Worm (Caenorhabditis elegans) whole organism, young adult: ENCODE measurements around the gene T13C5.3.
A peak's percentile ranks its signal among the peaks of the same experiment; 100 is the strongest.

Experiments
- B0019.2 ChIP-seq: fragments of 200-800 bp; sonication (Bioruptor generic); conservative IDR thresholded peaks from 2 replicates; pipeline ENCODE4 v1.3.6; 2022; ENCODE audit warnings: missing genetic modification reagents, missing genetic modification characterization, missing compliant biosample characterization
- B0336.3 ChIP-seq: fragments of 200-800 bp; sonication (Bioruptor generic); IDR thresholded peaks from 2 replicates; pipeline ENCODE4 v1.3.6; 2022; ENCODE audit warnings: missing genetic modification characterization, missing compliant biosample characterization
- Y53F4B.3 ChIP-seq: fragments of 200-800 bp; sonication (Bioruptor generic); IDR thresholded peaks from 2 replicates; pipeline ENCODE4 v1.3.6; 2022; ENCODE audit warnings: missing genetic modification reagents, missing genetic modification characterization, missing compliant biosample characterization
- ZK185.1 ChIP-seq: sonication (generic microtip); optimal IDR thresholded peaks from 2 replicates; lab custom pipeline; 2016; ENCODE audit warnings: mild to moderate bottlenecking, missing genetic modification characterization, missing compliant biosample characterization; ENCODE audit not compliant: poor library complexity, severe bottlenecking
- aptf-2 ChIP-seq: fragments of 200-800 bp; sonication (Bioruptor generic); conservative IDR thresholded peaks from 2 replicates; pipeline ENCODE4 v1.3.6; 2022; ENCODE audit warnings: missing genetic modification reagents, missing genetic modification characterization, missing compliant biosample characterization
- atf-7 ChIP-seq: sonication (generic microtip); optimal IDR thresholded peaks from 2 replicates; lab custom pipeline; 2017; ENCODE audit warnings: mild to moderate bottlenecking, missing genetic modification characterization, missing compliant biosample characterization
- bed-1 ChIP-seq: fragments of 200-800 bp; sonication (Bioruptor generic); IDR thresholded peaks from 2 replicates; pipeline ENCODE4 v1.3.6; 2022; ENCODE audit warnings: missing genetic modification reagents, missing genetic modification characterization, missing compliant biosample characterization
- cebp-1 ChIP-seq, 2 experiments: fragments of 200-800 bp in 1 of 2; sonication (Bioruptor generic) in 1 of 2; sonication (generic microtip) in 1 of 2; IDR thresholded peaks in 1 of 2; optimal IDR thresholded peaks in 1 of 2; 2 replicates each; pipeline versions ENCODE4 v1.3.6 to Lab custom; 2017 to 2022; ENCODE audit warnings: missing compliant biosample characterization in 2 of 2, missing genetic modification characterization in 2 of 2, mild to moderate bottlenecking in 1 of 2, missing genetic modification reagents in 1 of 2, moderate library complexity in 1 of 2
- ceh-40 ChIP-seq: fragments of 200-800 bp; sonication (Bioruptor generic); IDR thresholded peaks from 2 replicates; pipeline ENCODE4 v1.3.6; 2022; ENCODE audit warnings: missing genetic modification characterization, missing compliant biosample characterization
- ceh-58 ChIP-seq: fragments of 200-800 bp; sonication (Bioruptor generic); IDR thresholded peaks from 2 replicates; pipeline ENCODE4 v1.3.6; 2022; ENCODE audit warnings: missing genetic modification characterization, missing compliant biosample characterization
- chd-7 ChIP-seq: sonication (generic microtip); optimal IDR thresholded peaks from 2 replicates; lab custom pipeline; 2016; ENCODE audit warnings: mild to moderate bottlenecking, missing genetic modification characterization, moderate library complexity, missing compliant biosample characterization
- die-1 ChIP-seq: sonication (generic microtip); optimal IDR thresholded peaks from 2 replicates; lab custom pipeline; 2016; ENCODE audit warnings: missing genotype, mild to moderate bottlenecking, missing genetic modification characterization, missing compliant biosample characterization
- dox-1 ChIP-seq: fragments of 200-800 bp; sonication (Bioruptor generic); IDR thresholded peaks from 2 replicates; pipeline ENCODE4 v1.3.6; 2022; ENCODE audit warnings: missing genetic modification reagents, missing genetic modification characterization, missing compliant biosample characterization
- egrh-3 ChIP-seq: fragments of 200-800 bp; sonication (Bioruptor generic); IDR thresholded peaks from 2 replicates; pipeline ENCODE4 v1.3.6; 2022; ENCODE audit warnings: missing genetic modification reagents, missing genetic modification characterization, missing compliant biosample characterization
- ekl-4 ChIP-seq: fragments of 200-800 bp; sonication (Bioruptor generic); IDR thresholded peaks from 2 replicates; pipeline ENCODE4 v1.3.6; 2022; ENCODE audit warnings: missing genetic modification reagents, missing genetic modification characterization, missing compliant biosample characterization
- hmg-1.2 ChIP-seq: fragments of 200-800 bp; sonication (Bioruptor generic); IDR thresholded peaks from 2 replicates; pipeline ENCODE4 v1.3.6; 2022; ENCODE audit warnings: missing genetic modification reagents, missing genetic modification characterization, missing compliant biosample characterization
- hmg-20 ChIP-seq: fragments of 200-800 bp; sonication (Bioruptor generic); IDR thresholded peaks from 2 replicates; pipeline ENCODE4 v1.3.6; 2022; ENCODE audit warnings: missing genetic modification reagents, missing genetic modification characterization, missing compliant biosample characterization
- hsf-1 ChIP-seq: fragments of 200-800 bp; sonication (Bioruptor generic); IDR thresholded peaks from 2 replicates; pipeline ENCODE4 v1.3.6; 2022; ENCODE audit warnings: missing genetic modification reagents, missing genetic modification characterization, missing compliant biosample characterization
- let-607 ChIP-seq, 2 experiments: fragments of 200-800 bp in 1 of 2; sonication (Bioruptor generic) in 1 of 2; sonication (generic microtip) in 1 of 2; optimal IDR thresholded peaks; 2 replicates each; lab custom pipeline; 2016 to 2018; ENCODE audit warnings: mild to moderate bottlenecking in 2 of 2, missing compliant biosample characterization in 2 of 2, missing genetic modification characterization in 2 of 2, moderate library complexity in 2 of 2, missing genotype in 1 of 2
- lin-35 ChIP-seq, 3 experiments: fragments of 150-350 bp in 2 of 3; sonication (generic microtip) in 1 of 3; optimal IDR thresholded peaks; 2 replicates each; lab custom pipeline; 2014 to 2018; ENCODE audit warnings: missing biosample characterization in 3 of 3, missing genetic modification characterization in 3 of 3, missing genetic modification reagents in 3 of 3
- lin-40 ChIP-seq: sonication (generic microtip); optimal IDR thresholded peaks from 2 replicates; lab custom pipeline; 2016; ENCODE audit warnings: missing genetic modification characterization, mild to moderate bottlenecking, missing compliant biosample characterization, missing genotype, missing genetic modification reagents
- lin-54 ChIP-seq: fragments of 200-800 bp; sonication (Bioruptor generic); optimal IDR thresholded peaks from 2 replicates; lab custom pipeline; 2018; ENCODE audit warnings: mild to moderate bottlenecking, missing genetic modification characterization, missing compliant biosample characterization
- madf-3 ChIP-seq: fragments of 200-800 bp; sonication (Bioruptor generic); IDR thresholded peaks from 2 replicates; pipeline ENCODE4 v1.3.6; 2022; ENCODE audit warnings: missing genetic modification reagents, missing genetic modification characterization, missing compliant biosample characterization
- madf-8 ChIP-seq: fragments of 200-800 bp; sonication (Bioruptor generic); conservative IDR thresholded peaks from 2 replicates; pipeline ENCODE4 v1.3.6; 2022; ENCODE audit warnings: missing genetic modification reagents, missing genetic modification characterization, missing compliant biosample characterization
- nhr-80 ChIP-seq: sonication (generic microtip); optimal IDR thresholded peaks from 2 replicates; lab custom pipeline; 2016; ENCODE audit warnings: missing genetic modification characterization, missing compliant biosample characterization
- pbrm-1 ChIP-seq: fragments of 200-800 bp; sonication (Bioruptor generic); IDR thresholded peaks from 2 replicates; pipeline ENCODE4 v1.3.6; 2022; ENCODE audit warnings: missing genetic modification reagents, missing genetic modification characterization, missing compliant biosample characterization
- sptf-2 ChIP-seq: fragments of 200-800 bp; sonication (Bioruptor generic); optimal IDR thresholded peaks from 2 replicates; lab custom pipeline; 2018; ENCODE audit warnings: mild to moderate bottlenecking, missing genetic modification characterization, missing compliant biosample characterization
- xnd-1 ChIP-seq: sonication (generic microtip); optimal IDR thresholded peaks from 2 replicates; lab custom pipeline; 2016; ENCODE audit warnings: missing genotype, missing genetic modification reagents, missing genetic modification characterization, missing compliant biosample characterization
- zfh-2 ChIP-seq: fragments of 200-800 bp; sonication (Bioruptor generic); conservative IDR thresholded peaks from 2 replicates; pipeline ENCODE4 v1.3.6; 2022; ENCODE audit warnings: missing genetic modification reagents, missing genetic modification characterization, missing compliant biosample characterization
- ztf-18 ChIP-seq: sonication (generic microtip); optimal IDR thresholded peaks from 2 replicates; lab custom pipeline; 2016; ENCODE audit warnings: missing genotype, mild to moderate bottlenecking, missing genetic modification characterization, missing compliant biosample characterization
- ztf-22 ChIP-seq: fragments of 200-800 bp; sonication (Bioruptor generic); optimal IDR thresholded peaks from 2 replicates; lab custom pipeline; 2018; ENCODE audit warnings: mild to moderate bottlenecking, missing genetic modification characterization, moderate library complexity, missing compliant biosample characterization
- ztf-25 ChIP-seq: fragments of 200-800 bp; sonication (Bioruptor generic); IDR thresholded peaks from 2 replicates; pipeline ENCODE4 v1.3.6; 2022; ENCODE audit warnings: missing genetic modification reagents, missing genetic modification characterization, missing compliant biosample characterization
- ztf-26 ChIP-seq: sonication (generic microtip); optimal IDR thresholded peaks from 2 replicates; lab custom pipeline; 2017; ENCODE audit warnings: missing genetic modification characterization, missing compliant biosample characterization

T13C5.3 gene

ce11 chrX:6177944-6178566, at the start of gene T13C5.3, which contains the start of gene T25B2.4:
Gene T13C5.3, plus strand, starts transcription at chrX:6178516.
Gene T25B2.4, plus strand, starts transcription at chrX:6178244.
- no peak for TF ChIP-seq xnd-1
- no peak for TF ChIP-seq ceh-40 (GFP tag; lab: Robert Waterston, UW)
- no peak for TF ChIP-seq die-1

ce11 chrX:6128773-6129172, 49.5 kb upstream of the T13C5.3 start:
- TF ChIP-seq pbrm-1 (GFP tag; lab: Robert Waterston, UW) (no peak), Y53F4B.3 (GFP tag; lab: Robert Waterston, UW) (no peak), ekl-4 (GFP tag; lab: Robert Waterston, UW) (no peak), ztf-26 (tag; lab: Kevin White, UChicago) (no peak), hmg-20 (no peak), lin-35 (GFP tag; optimal IDR thresholded peaks at IDR 0.05; lab: Kevin White, UChicago) (no peak), aptf-2 (GFP tag; lab: Robert Waterston, UW) (no peak), egrh-3 (GFP tag; lab: Robert Waterston, UW) (no peak), ZK185.1 (tag; lab: Kevin White, UChicago) (no peak), lin-54 (GFP tag; lab: Kevin White, UChicago) (no peak), hsf-1 (GFP tag; lab: Robert Waterston, UW) (no peak), hmg-1.2 (no peak), ztf-18 (tag; lab: Kevin White, UChicago) (no peak), chd-7 (tag; lab: Kevin White, UChicago) (no peak), cebp-1 (GFP tag; IDR thresholded peaks at IDR 0.05; lab: Robert Waterston, UW) (no peak), cebp-1 (tag; optimal IDR thresholded peaks at IDR 0.05; lab: Kevin White, UChicago) (no peak), ztf-22 (GFP tag; lab: Kevin White, UChicago) (no peak), ceh-58 (no peak), lin-40 (tag; lab: Kevin White, UChicago) (no peak), ztf-25 (no peak), B0336.3 (GFP tag; lab: Robert Waterston, UW) (no peak)

DNA sequence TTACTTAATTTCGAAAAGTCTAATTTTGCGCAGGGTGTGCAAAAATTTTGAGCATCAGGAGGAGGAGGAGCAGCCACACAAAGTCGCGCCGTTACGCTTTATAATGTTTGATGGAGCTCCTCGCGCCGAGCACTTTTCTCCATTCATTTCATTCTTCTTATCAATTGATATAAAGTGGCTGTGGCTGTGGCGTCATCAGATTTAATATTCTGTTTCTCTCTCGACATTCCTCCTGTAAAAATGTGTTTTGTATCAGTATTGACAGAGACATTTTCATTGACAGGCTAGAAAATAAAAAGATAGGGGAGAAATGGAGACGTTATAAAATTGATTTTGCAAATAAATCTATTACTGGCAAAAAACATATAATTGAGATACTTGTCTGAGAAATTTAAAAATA, 49.0 kb upstream of the T13C5.3 start:
- no peak for TF ChIP-seq B0019.2 (GFP tag; lab: Robert Waterston, UW)
- peak; percentile 41; the same call in 1 of the 2 replicates for TF ChIP-seq dox-1 (GFP tag; lab: Robert Waterston, UW)
- TF ChIP-seq bed-1 = no peak
- peak; percentile 88 for TF ChIP-seq nhr-80 (tag; lab: Kevin White, UChicago)
- TF ChIP-seq B0336.3 (GFP tag; lab: Robert Waterston, UW) = peak; percentile 47; the same call in 1 of the 2 replicates
- peak in 1 of 2 experiments; percentile 12 for TF ChIP-seq let-607 (tag; optimal IDR thresholded peaks at IDR 0.05; lab: Kevin White, UChicago)
- TF ChIP-seq atf-7 (tag; lab: Kevin White, UChicago) = peak; percentile 51
- TF ChIP-seq lin-40 (tag; lab: Kevin White, UChicago) = peak; percentile 2
- no peak for TF ChIP-seq madf-8 (GFP tag; lab: Robert Waterston, UW)

DNA sequence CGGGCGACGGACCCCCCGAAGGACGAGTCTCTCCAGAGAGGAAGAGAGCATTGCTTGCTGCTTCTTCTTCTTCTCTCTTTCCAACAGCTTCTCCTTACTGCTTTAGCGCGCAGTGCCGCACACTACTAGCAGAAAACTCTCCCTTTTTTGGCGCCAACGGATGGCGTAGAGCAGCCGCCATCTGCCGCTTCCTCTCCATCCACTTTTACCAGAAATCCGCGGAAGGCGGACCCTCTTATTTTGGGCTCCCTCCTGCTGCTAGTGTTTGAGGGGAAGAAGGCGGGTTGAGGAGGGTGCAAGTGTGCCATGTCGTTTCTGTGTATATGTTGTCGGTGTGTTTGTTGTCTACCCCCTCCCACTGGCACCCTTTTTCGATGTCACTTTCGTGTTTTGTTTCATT, 43.9 kb upstream of the T13C5.3 start:
- TF ChIP-seq egrh-3 (GFP tag; lab: Robert Waterston, UW) (peak; percentile 47), zfh-2 (GFP tag; lab: Robert Waterston, UW) (peak; percentile 92), sptf-2 (no peak), madf-3 (0 out of 2 replicates have a peak, but pooled peaks have one; percentile 35)
